Fruit fly (Drosophila melanogaster) whole organism, embryonic: ENCODE data around the gene Shc.
A peak's percentile ranks its signal among the peaks of the same experiment; 100 is the strongest.

Experiments used
- ATbp ChIP-seq: fragments of 200-800 bp; sonication (Bioruptor generic); optimal IDR thresholded peaks from 2 replicates; lab custom pipeline; 2017; ENCODE audit warnings: missing biosample characterization, mild to moderate bottlenecking, missing genetic modification characterization, missing genetic modification reagents
- Atf-2 ChIP-seq: fragments of 200-800 bp; sonication (Bioruptor generic); optimal IDR thresholded peaks from 2 replicates; lab custom pipeline; 2016; ENCODE audit warnings: missing biosample characterization, missing genetic modification characterization
- Atf3 ChIP-seq: fragments of 200-800 bp; sonication (Bioruptor generic); optimal IDR thresholded peaks from 3 replicates; lab custom pipeline; 2016; ENCODE audit warnings: missing biosample characterization, missing genetic modification characterization
- CG10543 ChIP-seq: fragments of 200-800 bp; sonication (Bioruptor generic); optimal IDR thresholded peaks from 3 replicates; lab custom pipeline; 2017; ENCODE audit warnings: missing biosample characterization, mild to moderate bottlenecking, missing genetic modification characterization, moderate library complexity
- CG11085 ChIP-seq: fragments of 200-800 bp; sonication (Bioruptor generic); IDR thresholded peaks from 2 replicates; pipeline ENCODE4 v1.3.6; 2022; ENCODE audit warnings: missing biosample characterization, missing genetic modification characterization
- CG12104 ChIP-seq: fragments of 200-800 bp; sonication (Bioruptor generic); optimal IDR thresholded peaks from 3 replicates; lab custom pipeline; 2016; ENCODE audit warnings: missing biosample characterization, missing genetic modification characterization
- CG1233 ChIP-seq: fragments of 200-800 bp; sonication (Bioruptor generic); optimal IDR thresholded peaks from 4 replicates; lab custom pipeline; 2018; ENCODE audit warnings: missing biosample characterization, mild to moderate bottlenecking, missing genetic modification characterization
- CG13296 ChIP-seq: fragments of 200-800 bp; sonication (Bioruptor generic); optimal IDR thresholded peaks from 3 replicates; lab custom pipeline; 2018; ENCODE audit warnings: missing biosample characterization, mild to moderate bottlenecking, missing genetic modification characterization
- CG14050 ChIP-seq: fragments of 200-800 bp; sonication (Bioruptor generic); IDR thresholded peaks from 3 replicates; pipeline ENCODE4 v1.3.6; 2022; ENCODE audit warnings: missing biosample characterization, missing genetic modification characterization
- CG14441 ChIP-seq: fragments of 200-800 bp; sonication (Bioruptor generic); IDR thresholded peaks from 2 replicates; pipeline ENCODE4 v1.3.6; 2022; ENCODE audit warnings: missing biosample characterization, missing genetic modification characterization
- CG14860 ChIP-seq: fragments of 200-800 bp; sonication (Bioruptor generic); IDR thresholded peaks from 3 replicates; pipeline ENCODE4 v1.3.6; 2022; ENCODE audit warnings: missing biosample characterization, missing genetic modification characterization; ENCODE audit not compliant: partially characterized antibody
- CG15011 ChIP-seq: fragments of 200-800 bp; sonication (Bioruptor generic); optimal IDR thresholded peaks from 3 replicates; lab custom pipeline; 2018; ENCODE audit warnings: missing biosample characterization, mild to moderate bottlenecking, missing genetic modification characterization
- CG15269 ChIP-seq: fragments of 200-800 bp; sonication (Bioruptor generic); optimal IDR thresholded peaks from 2 replicates; lab custom pipeline; 2018; ENCODE audit warnings: missing biosample characterization, mild to moderate bottlenecking, missing genetic modification characterization, moderate library complexity
- CG17361 ChIP-seq: fragments of 200-800 bp; sonication (Bioruptor generic); IDR thresholded peaks from 3 replicates; pipeline ENCODE4 v1.3.6; 2022; ENCODE audit warnings: missing biosample characterization, missing genetic modification characterization
- CG17829 ChIP-seq: fragments of 200-800 bp; optimal IDR thresholded peaks from 2 replicates; lab custom pipeline; 2019; ENCODE audit warnings: missing biosample characterization, mild to moderate bottlenecking, missing genetic modification characterization, moderate library complexity
- CG18011 ChIP-seq: fragments of 200-800 bp; sonication (Bioruptor generic); optimal IDR thresholded peaks from 2 replicates; lab custom pipeline; 2017; ENCODE audit warnings: missing biosample characterization, missing genetic modification characterization, mild to moderate bottlenecking, moderate library complexity, missing genotype
- CG2129 ChIP-seq: fragments of 200-800 bp; sonication (Bioruptor generic); IDR thresholded peaks from 2 replicates; pipeline ENCODE4 v1.3.6; 2022; ENCODE audit warnings: missing biosample characterization, missing genetic modification characterization; ENCODE audit not compliant: partially characterized antibody
- CG3065 ChIP-seq: fragments of 200-800 bp; sonication (Bioruptor generic); optimal IDR thresholded peaks from 2 replicates; lab custom pipeline; 2016; ENCODE audit warnings: missing biosample characterization, missing genetic modification characterization
- CG32532 ChIP-seq: fragments of 200-800 bp; sonication (Bioruptor generic); IDR thresholded peaks from 2 replicates; pipeline ENCODE4 v1.3.6; 2022; ENCODE audit warnings: missing biosample characterization, missing genetic modification characterization
- CG34376 ChIP-seq: fragments of 200-800 bp; sonication (Bioruptor generic); optimal IDR thresholded peaks from 2 replicates; lab custom pipeline; 2018; ENCODE audit warnings: missing biosample characterization, mild to moderate bottlenecking, missing genetic modification characterization
- CG4360 ChIP-seq: fragments of 200-800 bp; sonication (Bioruptor generic); IDR thresholded peaks from 2 replicates; pipeline ENCODE4 v1.3.6; 2022; ENCODE audit warnings: missing biosample characterization, missing genetic modification characterization
- CG4424 ChIP-seq: fragments of 200-800 bp; sonication (Bioruptor generic); optimal IDR thresholded peaks from 3 replicates; lab custom pipeline; 2016; ENCODE audit warnings: missing biosample characterization, missing genetic modification characterization
- CG7357 ChIP-seq: fragments of 200-800 bp; sonication (Bioruptor generic); IDR thresholded peaks from 3 replicates; pipeline ENCODE4 v1.3.6; 2022; ENCODE audit warnings: missing biosample characterization, missing genetic modification characterization
- CG7372 ChIP-seq: fragments of 200-800 bp; sonication (Bioruptor generic); IDR thresholded peaks from 2 replicates; pipeline ENCODE4 v1.3.6; 2022; ENCODE audit warnings: missing biosample characterization, missing genetic modification characterization
- CG7786 ChIP-seq: fragments of 200-800 bp; sonication (Bioruptor generic); optimal IDR thresholded peaks from 2 replicates; lab custom pipeline; 2016; ENCODE audit warnings: missing biosample characterization, missing genetic modification characterization
- CoRest ChIP-seq: fragments of 200-800 bp; sonication (Bioruptor generic); optimal IDR thresholded peaks from 3 replicates; lab custom pipeline; 2018; ENCODE audit warnings: missing biosample characterization, mild to moderate bottlenecking, missing genetic modification characterization, moderate library complexity
- Dll ChIP-seq: fragments of 200-800 bp; sonication (Bioruptor generic); IDR thresholded peaks from 4 replicates; pipeline ENCODE4 v1.3.6; 2022; ENCODE audit warnings: missing biosample characterization, missing genetic modification characterization; ENCODE audit not compliant: partially characterized antibody
- Ets97D ChIP-seq: fragments of 200-800 bp; sonication (Bioruptor generic); optimal IDR thresholded peaks from 3 replicates; lab custom pipeline; 2016; ENCODE audit warnings: missing biosample characterization, missing genetic modification characterization
- MESR4 ChIP-seq: fragments of 200-800 bp; sonication (Bioruptor generic); optimal IDR thresholded peaks from 2 replicates; lab custom pipeline; 2018; ENCODE audit warnings: missing biosample characterization, mild to moderate bottlenecking, missing genetic modification characterization, moderate library complexity
- Max ChIP-seq: fragments of 200-800 bp; sonication (Bioruptor generic); optimal IDR thresholded peaks from 2 replicates; lab custom pipeline; 2016; ENCODE audit warnings: missing biosample characterization, mild to moderate bottlenecking, missing genetic modification characterization
- Myb ChIP-seq: fragments of 200-800 bp; sonication (Bioruptor generic); optimal IDR thresholded peaks from 2 replicates; lab custom pipeline; 2016; ENCODE audit warnings: missing biosample characterization, missing genetic modification characterization
- NC2β ChIP-seq: fragments of 200-800 bp; sonication (Bioruptor generic); optimal IDR thresholded peaks from 2 replicates; lab custom pipeline; 2016; ENCODE audit warnings: missing biosample characterization, missing genetic modification characterization
- Ravus ChIP-seq: fragments of 200-800 bp; sonication (Bioruptor generic); IDR thresholded peaks from 2 replicates; pipeline ENCODE4 v1.3.6; 2022; ENCODE audit warnings: missing biosample characterization, missing genetic modification characterization
- ash1 ChIP-seq: fragments of 200-800 bp; sonication (Bioruptor generic); optimal IDR thresholded peaks from 2 replicates; lab custom pipeline; 2018; ENCODE audit warnings: missing biosample characterization, mild to moderate bottlenecking, missing genetic modification characterization
- br ChIP-seq: fragments of >200 bp; optimal IDR thresholded peaks from 2 replicates; lab custom pipeline; 2017
- bsh ChIP-seq, 2 experiments: fragments of 200-800 bp; sonication (Bioruptor generic); optimal IDR thresholded peaks; 2 replicates each; lab custom pipeline; 2017 to 2018; ENCODE audit warnings: mild to moderate bottlenecking in 2 of 2, missing biosample characterization in 2 of 2, missing genetic modification characterization in 2 of 2, moderate library complexity in 1 of 2
- chinmo ChIP-seq: fragments of 200-800 bp; sonication (Bioruptor generic); IDR thresholded peaks from 4 replicates; pipeline ENCODE4 v1.3.6; 2022; ENCODE audit warnings: missing biosample characterization, missing genetic modification characterization; ENCODE audit not compliant: partially characterized antibody
- danr ChIP-seq: fragments of 200-800 bp; sonication (Bioruptor generic); IDR thresholded peaks from 2 replicates; pipeline ENCODE4 v1.3.6; 2022; ENCODE audit warnings: missing biosample characterization, missing genetic modification characterization
- dimm ChIP-seq: fragments of 200-800 bp; sonication (Bioruptor generic); IDR thresholded peaks from 2 replicates; pipeline ENCODE4 v1.3.6; 2022; ENCODE audit warnings: missing biosample characterization, missing genetic modification characterization
- dmrt99B ChIP-seq: fragments of 200-800 bp; sonication (Bioruptor generic); optimal IDR thresholded peaks from 2 replicates; lab custom pipeline; 2018; ENCODE audit warnings: missing biosample characterization, mild to moderate bottlenecking, missing genetic modification characterization, moderate library complexity
- dpn ChIP-seq, 2 experiments: fragments of 200-800 bp; sonication (Bioruptor generic); optimal IDR thresholded peaks; 3 replicates each; lab custom pipeline; 2016; ENCODE audit warnings: missing biosample characterization in 2 of 2, missing genetic modification characterization in 2 of 2
- fu2 ChIP-seq: fragments of 200-800 bp; sonication (Bioruptor generic); optimal IDR thresholded peaks from 2 replicates; lab custom pipeline; 2016; ENCODE audit warnings: missing biosample characterization, missing genetic modification characterization
- kay ChIP-seq: fragments of 200-800 bp; sonication (Bioruptor generic); optimal IDR thresholded peaks from 2 replicates; lab custom pipeline; 2016; ENCODE audit warnings: missing biosample characterization, missing genetic modification characterization
- klu ChIP-seq: fragments of 200-800 bp; sonication (Bioruptor generic); IDR thresholded peaks from 2 replicates; pipeline ENCODE4 v1.3.6; 2022; ENCODE audit warnings: missing biosample characterization, missing genetic modification characterization
- lmd ChIP-seq: fragments of 200-800 bp; sonication (Bioruptor generic); IDR thresholded peaks from 2 replicates; pipeline ENCODE4 v1.3.6; 2022; ENCODE audit warnings: missing biosample characterization, missing genetic modification characterization
- mld ChIP-seq: fragments of 200-800 bp; sonication (Bioruptor generic); IDR thresholded peaks from 3 replicates; pipeline ENCODE4 v1.3.6; 2022; ENCODE audit warnings: missing biosample characterization, missing genetic modification characterization; ENCODE audit not compliant: partially characterized antibody
- oc ChIP-seq: fragments of 200-800 bp; sonication (Bioruptor generic); optimal IDR thresholded peaks from 2 replicates; lab custom pipeline; 2018; ENCODE audit warnings: missing biosample characterization, mild to moderate bottlenecking, missing genetic modification characterization, moderate library complexity
- pros ChIP-seq: fragments of 200-800 bp; sonication (Bioruptor generic); optimal IDR thresholded peaks from 3 replicates; lab custom pipeline; 2019; ENCODE audit warnings: missing biosample characterization, mild to moderate bottlenecking, missing genetic modification characterization, moderate library complexity
- usp ChIP-seq: fragments of >200 bp; optimal IDR thresholded peaks from 2 replicates; lab custom pipeline; 2017; ENCODE audit warnings: missing biosample characterization, missing genetic modification characterization

Shc gene

dm6 chr3L:9410754-9411423 lies 15.9 kb upstream of the Shc start, which contains the start of the genes CG4022 and Cpsf5 (continued):
- TF ChIP-seq chinmo (GFP tag; lab: Robert Waterston, UW) (0 out of 4 replicates have a peak, but pooled peaks have one; percentile 26), CoRest (tag; lab: Kevin White, UChicago) (peak; percentile 91), CG10543 (GFP tag; lab: Kevin White, UChicago) (peak; percentile 92), CG17829 (peak; percentile 91), Myb (GFP tag; lab: Kevin White, UChicago) (peak; percentile 44), CG17361 (GFP tag; lab: Robert Waterston, UW) (peak; percentile 82), ATbp (GFP tag; lab: Kevin White, UChicago) (peak; percentile 62), dimm (GFP tag; lab: Robert Waterston, UW) (no peak; the same call in 1 of the 2 replicates), mld (no peak), bsh (GFP tag; optimal IDR thresholded peaks at IDR 0.05; lab: Kevin White, UChicago) (peak in 1 of 2 experiments; percentile 87), Ets97D (GFP tag; lab: Kevin White, UChicago) (peak; percentile 63), CG7357 (GFP tag; lab: Robert Waterston, UW) (0 out of 3 replicates have a peak, but pooled peaks have one; percentile 55), kay (peak; percentile 71), CG18011 (GFP tag; lab: Kevin White, UChicago) (peak; percentile 58), Atf3 (GFP tag; lab: Kevin White, UChicago) (peak; percentile 36), CG3065 (GFP tag; lab: Kevin White, UChicago) (peak; percentile 46), br (lab: Kevin White, UChicago) (no peak), Ravus (GFP tag; lab: Robert Waterston, UW) (peak; percentile 25; the same call in 1 of the 2 replicates), danr (GFP tag; lab: Robert Waterston, UW) (peak; percentile 52; the same call in 1 of the 2 replicates), Atf-2 (no peak), CG15011 (GFP tag; lab: Kevin White, UChicago) (peak; percentile 29), CG4424 (GFP tag; lab: Kevin White, UChicago) (peak; percentile 86), ash1 (no peak), NC2β (GFP tag; lab: Kevin White, UChicago) (peak; percentile 44), CG11085 (GFP tag; lab: Robert Waterston, UW) (peak; percentile 56; the same call in 1 of the 2 replicates), klu (GFP tag; lab: Robert Waterston, UW) (peak; percentile 77), dpn (GFP tag; optimal IDR thresholded peaks at IDR 0.05; lab: Kevin White, UChicago) (peak; percentile 66 to 85), Dll (peak; percentile 50), CG7786 (peak; percentile 34), CG13296 (GFP tag; lab: Kevin White, UChicago) (peak; percentile 72), oc (tag; lab: Kevin White, UChicago) (peak; percentile 63), MESR4 (GFP tag; lab: Kevin White, UChicago) (peak; percentile 50), CG14860 (no peak), lmd (peak; percentile 81), CG4360 (GFP tag; lab: Robert Waterston, UW) (no peak), dmrt99B (tag; lab: Kevin White, UChicago) (no peak), CG15269 (tag; lab: Kevin White, UChicago) (peak; percentile 88), CG14441 (GFP tag; lab: Robert Waterston, UW) (peak; percentile 83), Max (GFP tag; lab: Kevin White, UChicago) (peak; percentile 86), CG14050 (GFP tag; lab: Robert Waterston, UW) (peak; percentile 74), pros (GFP tag; lab: Kevin White, UChicago) (no peak), CG12104 (GFP tag; lab: Kevin White, UChicago) (peak; percentile 85), CG2129 (GFP tag; lab: Robert Waterston, UW) (no peak), CG1233 (GFP tag; lab: Kevin White, UChicago) (peak; percentile 42), CG7372 (GFP tag; lab: Robert Waterston, UW) (peak; percentile 84), CG32532 (GFP tag; lab: Robert Waterston, UW) (peak; percentile 91), CG34376 (peak; percentile 23), fu2 (no peak), usp (GFP tag; lab: Kevin White, UChicago) (no peak)
